Worm (Caenorhabditis elegans) whole organism, young adult: ENCODE results near the gene nspg-9.
A peak's percentile ranks its signal among the peaks of the same experiment; 100 is the strongest.

ENCODE experiments used
- B0261.1 ChIP-seq: sonication (generic microtip); optimal IDR thresholded peaks from 2 replicates; lab custom pipeline; 2016; ENCODE audit warnings: mild to moderate bottlenecking, missing genetic modification characterization, moderate library complexity, missing compliant biosample characterization
- C06A6.2 ChIP-seq: fragments of 200-800 bp; sonication (Bioruptor generic); conservative IDR thresholded peaks from 2 replicates; pipeline ENCODE4 v1.3.6; 2022; ENCODE audit warnings: missing genetic modification characterization, missing compliant biosample characterization
- D2030.7 ChIP-seq: fragments of 200-800 bp; sonication (Bioruptor generic); IDR thresholded peaks from 2 replicates; pipeline ENCODE4 v1.3.6; 2022; ENCODE audit warnings: missing genetic modification reagents, missing genetic modification characterization, missing compliant biosample characterization
- F23B12.7 ChIP-seq: sonication (generic microtip); optimal IDR thresholded peaks from 2 replicates; lab custom pipeline; 2017; ENCODE audit warnings: missing genetic modification characterization, mild to moderate bottlenecking, missing compliant biosample characterization, antibody characterized with exemption, moderate library complexity; ENCODE audit not compliant: insufficient read depth
- F37B4.10 ChIP-seq: fragments of 200-800 bp; sonication (Bioruptor generic); IDR thresholded peaks from 2 replicates; pipeline ENCODE4 v1.3.6; 2022; ENCODE audit warnings: missing genetic modification characterization, missing compliant biosample characterization
- F39B2.1 ChIP-seq: fragments of 200-800 bp; sonication (Bioruptor generic); IDR thresholded peaks from 2 replicates; pipeline ENCODE4 v1.3.6; 2022; ENCODE audit warnings: missing genetic modification reagents, missing genetic modification characterization, missing compliant biosample characterization
- F55B11.4 ChIP-seq: sonication (generic microtip); optimal IDR thresholded peaks from 2 replicates; lab custom pipeline; 2016; ENCODE audit warnings: missing compliant biosample characterization, missing genetic modification characterization, borderline replicate concordance; ENCODE audit not compliant: insufficient read depth
- T26A5.8 ChIP-seq: sonication (generic microtip); optimal IDR thresholded peaks from 2 replicates; lab custom pipeline; 2016; ENCODE audit warnings: missing genetic modification characterization, missing compliant biosample characterization
- ZK185.1 ChIP-seq: sonication (generic microtip); optimal IDR thresholded peaks from 2 replicates; lab custom pipeline; 2016; ENCODE audit warnings: mild to moderate bottlenecking, missing genetic modification characterization, missing compliant biosample characterization; ENCODE audit not compliant: poor library complexity, severe bottlenecking
- bed-1 ChIP-seq: fragments of 200-800 bp; sonication (Bioruptor generic); IDR thresholded peaks from 2 replicates; pipeline ENCODE4 v1.3.6; 2022; ENCODE audit warnings: missing genetic modification reagents, missing genetic modification characterization, missing compliant biosample characterization
- ceh-79 ChIP-seq: sonication (generic microtip); optimal IDR thresholded peaks from 2 replicates; lab custom pipeline; 2017; ENCODE audit warnings: mild to moderate bottlenecking, missing genetic modification characterization, missing compliant biosample characterization
- dox-1 ChIP-seq: fragments of 200-800 bp; sonication (Bioruptor generic); IDR thresholded peaks from 2 replicates; pipeline ENCODE4 v1.3.6; 2022; ENCODE audit warnings: missing genetic modification reagents, missing genetic modification characterization, missing compliant biosample characterization
- egl-18 ChIP-seq: fragments of 200-800 bp; sonication (Bioruptor generic); IDR thresholded peaks from 2 replicates; pipeline ENCODE4 v1.3.6; 2022; ENCODE audit warnings: missing genetic modification reagents, missing genetic modification characterization, missing compliant biosample characterization
- him-1 ChIP-seq: sonication (generic microtip); optimal IDR thresholded peaks from 2 replicates; lab custom pipeline; 2016; ENCODE audit warnings: missing genotype, missing genetic modification reagents, missing genetic modification characterization, missing compliant biosample characterization
- hsf-1 ChIP-seq: fragments of 200-800 bp; sonication (Bioruptor generic); IDR thresholded peaks from 2 replicates; pipeline ENCODE4 v1.3.6; 2022; ENCODE audit warnings: missing genetic modification reagents, missing genetic modification characterization, missing compliant biosample characterization
- let-526 ChIP-seq: fragments of 200-800 bp; sonication (Bioruptor generic); IDR thresholded peaks from 2 replicates; pipeline ENCODE4 v1.3.6; 2022; ENCODE audit warnings: missing genetic modification reagents, missing genetic modification characterization, missing compliant biosample characterization
- lin-35 ChIP-seq, 3 experiments: fragments of 150-350 bp in 2 of 3; sonication (generic microtip) in 1 of 3; optimal IDR thresholded peaks; 2 replicates each; lab custom pipeline; 2014 to 2018; ENCODE audit warnings: missing biosample characterization in 3 of 3, missing genetic modification characterization in 3 of 3, missing genetic modification reagents in 3 of 3
- lin-54 ChIP-seq: fragments of 200-800 bp; sonication (Bioruptor generic); optimal IDR thresholded peaks from 2 replicates; lab custom pipeline; 2018; ENCODE audit warnings: mild to moderate bottlenecking, missing genetic modification characterization, missing compliant biosample characterization
- lsl-1 ChIP-seq: fragments of 200-800 bp; sonication (Bioruptor generic); optimal IDR thresholded peaks from 2 replicates; lab custom pipeline; 2018; ENCODE audit warnings: mild to moderate bottlenecking, missing genetic modification characterization, moderate library complexity, missing compliant biosample characterization
- nfya-1 ChIP-seq: sonication (generic microtip); optimal IDR thresholded peaks from 2 replicates; lab custom pipeline; 2017; ENCODE audit warnings: antibody characterized with exemption, missing compliant biosample characterization, missing genetic modification characterization, borderline replicate concordance; ENCODE audit not compliant: insufficient read depth
- nfyb-1 ChIP-seq: fragments of 200-800 bp; sonication (Bioruptor generic); IDR thresholded peaks from 2 replicates; pipeline ENCODE4 v1.3.6; 2022; ENCODE audit warnings: missing genetic modification reagents, missing genetic modification characterization, missing compliant biosample characterization
- nhr-120 ChIP-seq: fragments of 200-800 bp; sonication (Bioruptor generic); IDR thresholded peaks from 2 replicates; pipeline ENCODE4 v1.3.6; 2022; ENCODE audit warnings: missing genetic modification characterization, missing compliant biosample characterization
- nhr-80 ChIP-seq: sonication (generic microtip); optimal IDR thresholded peaks from 2 replicates; lab custom pipeline; 2016; ENCODE audit warnings: missing genetic modification characterization, missing compliant biosample characterization
- nhr-90 ChIP-seq: sonication (generic microtip); optimal IDR thresholded peaks from 2 replicates; lab custom pipeline; 2016; ENCODE audit warnings: missing genotype, mild to moderate bottlenecking, missing genetic modification characterization, missing compliant biosample characterization
- pha-4 ChIP-seq: fragments of 150-350 bp; sonication (generic microtip); optimal IDR thresholded peaks from 2 replicates; lab custom pipeline; 2014; ENCODE audit warnings: missing biosample characterization, missing genetic modification reagents, missing genetic modification characterization
- rcor-1 ChIP-seq: fragments of 200-800 bp; sonication (Bioruptor generic); IDR thresholded peaks from 2 replicates; pipeline ENCODE4 v1.3.6; 2022; ENCODE audit warnings: missing genetic modification reagents, missing genetic modification characterization, missing compliant biosample characterization
- rec-8 ChIP-seq, 2 experiments: sonication (generic microtip); optimal IDR thresholded peaks; 2 replicates each; lab custom pipeline; 2016; ENCODE audit warnings: mild to moderate bottlenecking in 2 of 2, missing genetic modification characterization in 2 of 2, missing genetic modification reagents in 2 of 2, missing genotype in 2 of 2, missing biosample characterization in 1 of 2, missing compliant biosample characterization in 1 of 2, moderate library complexity in 1 of 2
- sea-2 ChIP-seq: fragments of 200-800 bp; sonication (Bioruptor generic); IDR thresholded peaks from 2 replicates; pipeline ENCODE4 v1.3.6; 2022; ENCODE audit warnings: missing genetic modification characterization, missing compliant biosample characterization
- snpc-1.1 ChIP-seq: sonication (generic microtip); optimal IDR thresholded peaks from 2 replicates; lab custom pipeline; 2017; ENCODE audit warnings: missing genetic modification characterization, mild to moderate bottlenecking, missing compliant biosample characterization, antibody characterized with exemption, moderate library complexity, missing genotype, missing genetic modification reagents; ENCODE audit not compliant: insufficient read depth
- snpc-4 ChIP-seq, 5 experiments: fragments of 150-350 bp in 1 of 5; sonication (generic microtip) in 4 of 5; optimal IDR thresholded peaks; 2 replicates each; lab custom pipeline; 2014 to 2018; ENCODE audit warnings: missing genetic modification characterization in 5 of 5, missing biosample characterization in 3 of 5, antibody characterized with exemption in 2 of 5, mild to moderate bottlenecking in 2 of 5, missing compliant biosample characterization in 2 of 5, missing genotype in 2 of 5, moderate library complexity in 2 of 5, missing genetic modification reagents in 1 of 5
- sptf-2 ChIP-seq: fragments of 200-800 bp; sonication (Bioruptor generic); optimal IDR thresholded peaks from 2 replicates; lab custom pipeline; 2018; ENCODE audit warnings: mild to moderate bottlenecking, missing genetic modification characterization, missing compliant biosample characterization
- xnd-1 ChIP-seq: sonication (generic microtip); optimal IDR thresholded peaks from 2 replicates; lab custom pipeline; 2016; ENCODE audit warnings: missing genotype, missing genetic modification reagents, missing genetic modification characterization, missing compliant biosample characterization
- zim-3 ChIP-seq: sonication (generic microtip); optimal IDR thresholded peaks from 2 replicates; lab custom pipeline; 2017; ENCODE audit warnings: mild to moderate bottlenecking, missing genetic modification characterization, moderate library complexity, missing compliant biosample characterization
- ztf-18 ChIP-seq: sonication (generic microtip); optimal IDR thresholded peaks from 2 replicates; lab custom pipeline; 2016; ENCODE audit warnings: missing genotype, mild to moderate bottlenecking, missing genetic modification characterization, missing compliant biosample characterization
- ztf-22 ChIP-seq: fragments of 200-800 bp; sonication (Bioruptor generic); optimal IDR thresholded peaks from 2 replicates; lab custom pipeline; 2018; ENCODE audit warnings: mild to moderate bottlenecking, missing genetic modification characterization, moderate library complexity, missing compliant biosample characterization
- ztf-25 ChIP-seq: fragments of 200-800 bp; sonication (Bioruptor generic); IDR thresholded peaks from 2 replicates; pipeline ENCODE4 v1.3.6; 2022; ENCODE audit warnings: missing genetic modification reagents, missing genetic modification characterization, missing compliant biosample characterization
- ztf-28 ChIP-seq: fragments of 200-800 bp; sonication (Bioruptor generic); IDR thresholded peaks from 2 replicates; pipeline ENCODE4 v1.3.6; 2022; ENCODE audit warnings: missing genetic modification reagents, missing genetic modification characterization, missing compliant biosample characterization

nspg-9 gene

DNA sequence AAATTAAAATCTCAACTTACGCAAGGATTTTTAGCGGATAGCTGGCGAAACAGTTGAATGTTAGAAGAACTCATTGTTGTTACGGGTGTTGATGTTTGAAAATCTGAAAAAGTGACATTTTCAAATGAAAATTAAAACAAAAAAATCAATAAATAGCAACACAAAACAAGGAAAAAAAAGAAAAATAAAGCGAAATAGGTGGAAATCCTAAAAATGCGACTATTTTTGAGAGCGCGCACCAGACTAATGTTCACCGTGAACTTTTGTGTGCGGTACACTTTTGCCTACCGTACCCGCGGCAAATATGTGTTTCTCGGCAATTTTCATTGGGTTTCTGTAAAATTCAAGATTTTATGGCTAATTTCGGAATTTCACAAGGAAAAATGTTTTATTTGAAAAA is 39.6 kb upstream of the nspg-9 start, which contains the start of gene F55B11.6:
Gene F55B11.6, minus strand, starts transcription at position 101 of the 400 bp plus-strand sequence.
- TF ChIP-seq rec-8 (tag; optimal IDR thresholded peaks at IDR 0.05; lab: Kevin White, UChicago) (no peak), xnd-1 (no peak), lsl-1 (GFP tag; lab: Kevin White, UChicago) (no peak), ztf-22 (no peak), nfyb-1 (GFP tag; lab: Robert Waterston, UW) (no peak), snpc-1.1 (tag; lab: Kevin White, UChicago) (no peak), ztf-25 (GFP tag; lab: Robert Waterston, UW) (no peak), ztf-28 (GFP tag; lab: Robert Waterston, UW) (no peak), T26A5.8 (tag; lab: Kevin White, UChicago) (no peak), ztf-18 (no peak), egl-18 (no peak), F55B11.4 (tag; lab: Kevin White, UChicago) (no peak), nhr-90 (tag; lab: Kevin White, UChicago) (no peak), ceh-79 (tag; lab: Kevin White, UChicago) (no peak), F23B12.7 (tag; lab: Kevin White, UChicago) (no peak), F39B2.1 (no peak), hsf-1 (GFP tag; lab: Robert Waterston, UW) (no peak), pha-4 (tag; lab: Kevin White, UChicago) (no peak), nfya-1 (tag; lab: Kevin White, UChicago) (no peak)

DNA sequence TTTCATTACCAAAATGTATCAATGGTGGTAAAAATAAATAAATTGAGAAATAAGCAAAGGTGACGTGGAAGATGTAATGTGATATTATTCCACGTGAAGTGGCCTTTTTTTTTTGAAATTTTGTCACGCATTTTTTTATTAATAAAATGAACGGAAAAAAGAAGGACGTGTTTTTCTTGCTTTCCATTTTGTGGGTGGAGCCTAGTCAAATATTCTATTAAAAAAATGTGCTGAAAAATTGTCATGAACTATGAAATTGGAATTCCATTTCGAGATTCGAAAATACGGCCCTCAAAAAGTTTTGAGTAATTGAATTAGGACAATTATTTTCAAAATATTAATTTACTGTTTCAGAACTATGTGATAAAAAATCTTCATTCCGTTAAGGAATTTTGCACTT is 34.8 kb upstream of the nspg-9 start, which contains the start of gene F55B11.7:
Gene F55B11.7, minus strand, starts transcription at position 101 of the 400 bp plus-strand sequence.
- TF ChIP-seq zim-3 (tag; lab: Kevin White, UChicago) (no peak), snpc-4 (GFP tag; optimal IDR thresholded peaks at IDR 0.05; lab: Kevin White, UChicago) (no peak), snpc-4 (tag; optimal IDR thresholded peaks at IDR 0.05; lab: Kevin White, UChicago) (peak in 1 of 4 experiments; percentile 0)

DNA sequence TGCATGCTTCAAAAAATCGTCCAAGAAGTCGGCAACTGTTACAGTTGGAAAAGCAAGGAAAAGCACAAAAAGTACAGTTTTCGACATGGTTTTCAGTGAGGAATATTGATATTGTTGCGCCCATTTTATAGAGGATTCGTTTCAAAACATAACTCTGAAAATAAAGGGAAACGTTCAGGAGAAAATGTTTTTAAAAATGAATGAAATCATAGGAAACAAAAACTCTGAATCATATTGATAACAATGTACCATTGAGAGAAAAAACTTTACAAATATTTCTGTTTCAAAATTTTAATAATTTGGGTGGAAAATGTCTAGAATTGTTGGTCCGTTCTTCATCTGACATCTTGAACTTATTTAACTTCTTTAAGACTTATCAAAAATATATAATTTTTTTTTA is 33.5 kb upstream of the nspg-9 start, which contains the start of gene F55B11.2:
Gene F55B11.2, minus strand, starts transcription at position 101 of the 400 bp plus-strand sequence.
- TF ChIP-seq nhr-120 (GFP tag; lab: Robert Waterston, UW), result no peak
- no peak for TF ChIP-seq let-526 (GFP tag; lab: Robert Waterston, UW)
- TF ChIP-seq B0261.1 (tag; lab: Kevin White, UChicago), result no peak
- no peak for TF ChIP-seq sea-2
- no peak for TF ChIP-seq D2030.7 (GFP tag; lab: Robert Waterston, UW)
- no peak for TF ChIP-seq C06A6.2 (GFP tag; lab: Robert Waterston, UW)
- TF ChIP-seq, all 124 proteins: peak for 0

- TF ChIP-seq F37B4.10 (GFP tag; lab: Robert Waterston, UW) (no peak), sptf-2 (GFP tag; lab: Kevin White, UChicago) (no peak), rcor-1 (no peak), nhr-80 (tag; lab: Kevin White, UChicago) (no peak), bed-1 (GFP tag; lab: Robert Waterston, UW) (no peak), ZK185.1 (no peak), lin-54 (GFP tag; lab: Kevin White, UChicago) (no peak), him-1 (tag; lab: Kevin White, UChicago) (no peak), nhr-90 (tag; lab: Kevin White, UChicago) (no peak), lin-35 (GFP tag; optimal IDR thresholded peaks at IDR 0.05; lab: Kevin White, UChicago) (no peak), dox-1 (GFP tag; lab: Robert Waterston, UW) (no peak)
These were observed 32.3 kb upstream of the nspg-9 start, which contains the start of gene F55B11.3 for ce11 chrIV:14424396-14424795. F55B11.3 (plus strand) TSS chrIV:14424696.
